Worm (Caenorhabditis elegans) whole organism, L4/young adult: ENCODE results near the gene fut-5.

ENCODE experiments used
- W03F9.2 ChIP-seq: fragments of 150-350 bp; optimal IDR thresholded peaks from 2 replicates; lab custom pipeline; 2014; ENCODE audit warnings: missing biosample characterization, missing genetic modification characterization
- dao-5 ChIP-seq: sonication (generic microtip); optimal IDR thresholded peaks from 2 replicates; lab custom pipeline; 2016; ENCODE audit warnings: missing genotype, missing genetic modification characterization, moderate library complexity, missing compliant biosample characterization

- no peak for TF ChIP-seq dao-5 (tag; lab: Kevin White, UChicago)
- no peak for TF ChIP-seq W03F9.2
Measured at ce11 chrII:4672584-4673110, 5.2 kb upstream of the fut-5 start, which contains the start of the genes clec-140 and hmg-11.
